Fruit fly (Drosophila melanogaster) whole organism: ENCODE results near the gene CG42232.

Source experiments
- CG8478 ChIP-seq: fragments of >200 bp; optimal IDR thresholded peaks from 2 replicates; lab custom pipeline; 2018; ENCODE audit warnings: inconsistent platforms
- Dll ChIP-seq: fragments of >200 bp; optimal IDR thresholded peaks from 2 replicates; lab custom pipeline; 2017
- EcR ChIP-seq, 2 experiments: fragments of >200 bp; optimal IDR thresholded peaks; 2 replicates each; lab custom pipeline; 2017; ENCODE audit warnings: missing biosample characterization in 2 of 2, missing genetic modification characterization in 2 of 2, missing genetic modification reagents in 2 of 2
- pan ChIP-seq: fragments of >200 bp; optimal IDR thresholded peaks from 2 replicates; lab custom pipeline; 2017
- psq ChIP-seq: fragments of >200 bp; optimal IDR thresholded peaks from 2 replicates; lab custom pipeline; 2017
- usp ChIP-seq: fragments of >200 bp; optimal IDR thresholded peaks from 2 replicates; lab custom pipeline; 2017; ENCODE audit warnings: missing biosample characterization, missing genetic modification characterization, mixed read lengths

The CG42232 gene

dm6 chr3R:16436374-16437037, 33.0 kb downstream of the CG42232 start, which contains the start of gene mRpS33:
Gene mRpS33, minus strand, starts transcription at chr3R:16436597.
- no peak for TF ChIP-seq psq (lab: Kevin White, UChicago)
- no peak for TF ChIP-seq pan (lab: Kevin White, UChicago)
- TF ChIP-seq Dll = no peak
- TF ChIP-seq usp = no peak
- TF ChIP-seq EcR (GFP tag; optimal IDR thresholded peaks at IDR 0.05; lab: Kevin White, UChicago) = no peak
- TF ChIP-seq CG8478 (lab: Kevin White, UChicago) = no peak

dm6 chr3R:16434599-16434998, 34.9 kb downstream of the CG42232 start, which contains the start of gene CG14881:
Gene CG14881, plus strand, starts transcription at chr3R:16434899.
- no peak for TF ChIP-seq pan (lab: Kevin White, UChicago)
- no peak for TF ChIP-seq psq (lab: Kevin White, UChicago)
- no peak for TF ChIP-seq EcR (GFP tag; optimal IDR thresholded peaks at IDR 0.05; lab: Kevin White, UChicago)
- TF ChIP-seq usp = no peak
- TF ChIP-seq CG8478 (lab: Kevin White, UChicago) = no peak
- TF ChIP-seq Dll = no peak

dm6 chr3R:16432665-16433065, 36.8 kb downstream of the CG42232 start, which contains the start of gene Fntb:
Gene Fntb, plus strand, starts transcription at chr3R:16432998.
- TF ChIP-seq Dll (no peak), CG8478 (lab: Kevin White, UChicago) (no peak), usp (no peak), EcR (GFP tag; optimal IDR thresholded peaks at IDR 0.05; lab: Kevin White, UChicago) (no peak), psq (lab: Kevin White, UChicago) (no peak), pan (lab: Kevin White, UChicago) (no peak)

- no peak for TF ChIP-seq Dll
- TF ChIP-seq EcR (GFP tag; optimal IDR thresholded peaks at IDR 0.05; lab: Kevin White, UChicago) = no peak
- no peak for TF ChIP-seq CG8478 (lab: Kevin White, UChicago)
- TF ChIP-seq pan (lab: Kevin White, UChicago) = no peak
- TF ChIP-seq usp = no peak
- TF ChIP-seq psq (lab: Kevin White, UChicago) = no peak
Observed at dm6 chr3R:16431707-16432106, 37.8 kb downstream of the CG42232 start.

dm6 chr3R:16430381-16430780, 39.1 kb downstream of the CG42232 start, which contains the start of gene CG31279:
Gene CG31279, plus strand, starts transcription at chr3R:16430681.
- TF ChIP-seq EcR (GFP tag; optimal IDR thresholded peaks at IDR 0.05; lab: Kevin White, UChicago) (no peak), psq (lab: Kevin White, UChicago) (no peak), usp (no peak), pan (lab: Kevin White, UChicago) (no peak), Dll (no peak), CG8478 (lab: Kevin White, UChicago) (no peak)

- TF ChIP-seq pan (lab: Kevin White, UChicago) (no peak), Dll (no peak), CG8478 (lab: Kevin White, UChicago) (no peak), usp (no peak), EcR (GFP tag; optimal IDR thresholded peaks at IDR 0.05; lab: Kevin White, UChicago) (no peak), psq (lab: Kevin White, UChicago) (no peak)
Observed at dm6 chr3R:16427520-16427919, 41.9 kb downstream of the CG42232 start.

- TF ChIP-seq usp (no peak), CG8478 (lab: Kevin White, UChicago) (no peak), Dll (no peak), EcR (GFP tag; optimal IDR thresholded peaks at IDR 0.05; lab: Kevin White, UChicago) (no peak), pan (lab: Kevin White, UChicago) (no peak), psq (lab: Kevin White, UChicago) (no peak)
Observed at dm6 chr3R:16423323-16423722, 46.1 kb downstream of the CG42232 start.

- TF ChIP-seq usp = no peak
- TF ChIP-seq psq (lab: Kevin White, UChicago) = no peak
- TF ChIP-seq pan (lab: Kevin White, UChicago) = no peak
- no peak for TF ChIP-seq CG8478 (lab: Kevin White, UChicago)
- TF ChIP-seq EcR (GFP tag; optimal IDR thresholded peaks at IDR 0.05; lab: Kevin White, UChicago) = no peak
- no peak for TF ChIP-seq Dll
Observed at dm6 chr3R:16416508-16416907, 53.0 kb downstream of the CG42232 start.

- no peak for TF ChIP-seq usp
- TF ChIP-seq CG8478 (lab: Kevin White, UChicago) = no peak
- TF ChIP-seq EcR (GFP tag; optimal IDR thresholded peaks at IDR 0.05; lab: Kevin White, UChicago) = no peak
- no peak for TF ChIP-seq psq (lab: Kevin White, UChicago)
- no peak for TF ChIP-seq pan (lab: Kevin White, UChicago)
- TF ChIP-seq Dll = no peak
Observed at dm6 chr3R:16413734-16414133, 55.7 kb downstream of the CG42232 start.

dm6 chr3R:16410706-16411105, 58.8 kb downstream of the CG42232 start:
- no peak for TF ChIP-seq usp
- TF ChIP-seq CG8478 (lab: Kevin White, UChicago) = no peak
- no peak for TF ChIP-seq Dll
- TF ChIP-seq EcR (GFP tag; optimal IDR thresholded peaks at IDR 0.05; lab: Kevin White, UChicago) = no peak
- TF ChIP-seq pan (lab: Kevin White, UChicago) = no peak
- no peak for TF ChIP-seq psq (lab: Kevin White, UChicago)

dm6 chr3R:16408434-16408833, 61.0 kb downstream of the CG42232 start:
- no peak for TF ChIP-seq Dll
- no peak for TF ChIP-seq EcR (GFP tag; optimal IDR thresholded peaks at IDR 0.05; lab: Kevin White, UChicago)
- no peak for TF ChIP-seq pan (lab: Kevin White, UChicago)
- TF ChIP-seq psq (lab: Kevin White, UChicago) = no peak
- TF ChIP-seq usp = no peak
- TF ChIP-seq CG8478 (lab: Kevin White, UChicago) = no peak
